Fruit fly (Drosophila melanogaster) whole organism: ENCODE results near the gene Sclp.

Experiments used
- CG8478 ChIP-seq: fragments of >200 bp; optimal IDR thresholded peaks from 2 replicates; lab custom pipeline; 2018; ENCODE audit warnings: inconsistent platforms
- Dll ChIP-seq: fragments of >200 bp; optimal IDR thresholded peaks from 2 replicates; lab custom pipeline; 2017
- EcR ChIP-seq, 2 experiments: fragments of >200 bp; optimal IDR thresholded peaks; 2 replicates each; lab custom pipeline; 2017; ENCODE audit warnings: missing biosample characterization in 2 of 2, missing genetic modification characterization in 2 of 2, missing genetic modification reagents in 2 of 2
- pan ChIP-seq: fragments of >200 bp; optimal IDR thresholded peaks from 2 replicates; lab custom pipeline; 2017
- psq ChIP-seq: fragments of >200 bp; optimal IDR thresholded peaks from 2 replicates; lab custom pipeline; 2017
- usp ChIP-seq: fragments of >200 bp; optimal IDR thresholded peaks from 2 replicates; lab custom pipeline; 2017; ENCODE audit warnings: missing biosample characterization, missing genetic modification characterization, mixed read lengths

Gene Sclp

dm6 chrX:11894198-11894597 lies 30.3 kb downstream of the Sclp start:
- TF ChIP-seq CG8478 (lab: Kevin White, UChicago) (no peak), Dll (lab: Kevin White, UChicago) (no peak), usp (GFP tag; lab: Kevin White, UChicago) (no peak), pan (no peak), psq (lab: Kevin White, UChicago) (no peak), EcR (GFP tag; optimal IDR thresholded peaks at IDR 0.05; lab: Kevin White, UChicago) (no peak)

DNA sequence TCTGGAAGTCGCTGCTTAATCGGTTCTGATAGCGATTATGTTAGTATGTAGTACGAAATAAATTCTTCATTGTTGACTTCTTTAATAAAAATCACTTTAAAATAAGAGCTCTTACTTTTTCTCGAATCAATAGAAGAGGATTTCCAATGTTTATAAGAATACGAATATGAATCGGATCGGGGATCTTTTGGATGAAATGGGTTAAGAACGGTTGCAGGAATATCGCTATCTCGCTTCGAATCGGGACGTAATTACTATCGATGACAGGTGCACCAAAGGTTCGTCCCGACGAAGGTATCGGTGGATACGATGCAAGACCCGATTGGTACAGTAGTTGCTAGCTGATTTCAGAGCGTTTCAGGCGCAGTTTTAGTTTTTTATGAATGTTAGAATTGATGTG lies 30.8 kb downstream of the Sclp start, which contains the start of gene wisp:
Gene wisp (plus strand): TSS at position 301 of the 400 bp plus-strand sequence.
- no peak for TF ChIP-seq EcR (GFP tag; optimal IDR thresholded peaks at IDR 0.05; lab: Kevin White, UChicago)
- TF ChIP-seq usp (GFP tag; lab: Kevin White, UChicago), result no peak
- no peak for TF ChIP-seq pan
- no peak for TF ChIP-seq Dll (lab: Kevin White, UChicago)
- TF ChIP-seq psq (lab: Kevin White, UChicago), result no peak
- no peak for TF ChIP-seq CG8478 (lab: Kevin White, UChicago)

dm6 chrX:11891682-11892179 lies 32.7 kb downstream of the Sclp start, which contains the start of gene sicily:
Gene sicily (plus strand): TSS chrX:11891732.
- TF ChIP-seq EcR (GFP tag; optimal IDR thresholded peaks at IDR 0.05; lab: Kevin White, UChicago) (no peak), usp (GFP tag; lab: Kevin White, UChicago) (no peak), pan (no peak), psq (lab: Kevin White, UChicago) (no peak), Dll (lab: Kevin White, UChicago) (no peak), CG8478 (lab: Kevin White, UChicago) (no peak)

dm6 chrX:11888142-11888541 lies 36.3 kb downstream of the Sclp start, which contains the start of gene CG1840:
Gene CG1840 (plus strand): TSS chrX:11888352.
- TF ChIP-seq psq (lab: Kevin White, UChicago) (no peak), Dll (lab: Kevin White, UChicago) (no peak), CG8478 (lab: Kevin White, UChicago) (no peak), usp (GFP tag; lab: Kevin White, UChicago) (no peak), EcR (GFP tag; optimal IDR thresholded peaks at IDR 0.05; lab: Kevin White, UChicago) (no peak)

DNA sequence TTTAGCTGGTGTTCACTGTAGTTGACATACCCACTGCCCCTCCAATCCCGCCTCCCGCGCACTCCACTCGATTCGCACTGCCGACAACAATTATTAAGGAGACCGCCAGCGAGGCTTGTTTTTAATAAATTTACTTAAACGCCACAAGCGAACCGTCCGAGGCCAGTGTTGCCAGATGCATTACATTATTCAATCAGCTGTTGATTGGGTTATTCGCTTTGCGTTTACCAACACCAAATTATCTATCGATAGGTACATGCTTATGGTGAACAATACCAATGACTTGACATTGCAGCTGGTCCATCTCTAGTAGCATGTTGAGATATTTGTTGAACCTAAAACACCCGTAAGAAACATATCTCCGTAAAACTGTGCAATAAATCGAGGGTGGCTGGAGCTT lies 37.5 kb downstream of the Sclp start, which contains the start of the genes CG10353 and SelG:
Gene CG10353 (minus strand): TSS at position 187 of the 400 bp plus-strand sequence.
Gene SelG (plus strand): TSS at position 309 of the 400 bp plus-strand sequence.
- no peak for TF ChIP-seq EcR (GFP tag; optimal IDR thresholded peaks at IDR 0.05; lab: Kevin White, UChicago)
- TF ChIP-seq pan, result no peak
- TF ChIP-seq psq (lab: Kevin White, UChicago), result no peak
- TF ChIP-seq usp (GFP tag; lab: Kevin White, UChicago), result no peak
- no peak for TF ChIP-seq Dll (lab: Kevin White, UChicago)
- no peak for TF ChIP-seq CG8478 (lab: Kevin White, UChicago)

DNA sequence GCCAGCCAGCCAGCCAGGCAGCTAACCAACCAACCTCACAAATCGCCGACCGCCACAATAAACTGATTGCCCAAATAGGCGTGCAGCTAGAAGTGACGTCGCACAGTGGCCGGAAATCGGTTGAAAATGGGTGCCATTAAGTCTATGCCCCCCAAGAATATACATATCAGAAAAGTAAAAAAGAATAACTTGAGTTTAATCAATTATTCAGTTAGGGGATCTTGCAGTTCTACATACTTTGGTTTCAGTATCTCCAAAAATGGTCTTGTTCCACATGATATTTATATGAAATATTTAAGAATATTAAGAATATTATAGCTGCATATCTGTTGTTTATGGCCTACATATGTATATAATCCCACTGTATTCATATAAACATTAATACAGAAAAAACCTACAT lies 39.1 kb downstream of the Sclp start:
- TF ChIP-seq usp (GFP tag; lab: Kevin White, UChicago), result no peak
- TF ChIP-seq pan, result no peak
- TF ChIP-seq Dll (lab: Kevin White, UChicago), result no peak
- TF ChIP-seq psq (lab: Kevin White, UChicago), result no peak
- no peak for TF ChIP-seq CG8478 (lab: Kevin White, UChicago)
- no peak for TF ChIP-seq EcR (GFP tag; optimal IDR thresholded peaks at IDR 0.05; lab: Kevin White, UChicago)

DNA sequence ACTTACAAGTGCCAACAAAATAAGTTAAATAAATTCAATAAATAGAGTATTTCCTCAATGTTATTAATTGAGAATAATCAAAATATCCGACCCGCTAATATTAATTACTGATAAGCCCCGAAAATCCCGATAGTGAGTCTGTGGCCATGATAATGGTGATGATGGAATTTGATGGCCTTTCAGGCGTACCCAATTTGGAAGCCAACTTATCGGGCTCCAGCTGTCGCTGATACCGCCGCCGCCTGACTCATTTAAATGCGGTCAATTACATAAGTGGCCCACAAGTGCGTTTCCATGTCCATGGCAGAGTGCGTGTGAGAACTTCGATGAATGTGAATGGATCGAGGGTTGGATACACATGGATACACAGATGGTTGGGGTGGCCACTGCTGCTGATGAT lies 40.3 kb downstream of the Sclp start:
- TF ChIP-seq CG8478 (lab: Kevin White, UChicago) (no peak), pan (no peak), EcR (GFP tag; optimal IDR thresholded peaks at IDR 0.05; lab: Kevin White, UChicago) (no peak), psq (lab: Kevin White, UChicago) (no peak), usp (GFP tag; lab: Kevin White, UChicago) (no peak), Dll (lab: Kevin White, UChicago) (no peak)

DNA sequence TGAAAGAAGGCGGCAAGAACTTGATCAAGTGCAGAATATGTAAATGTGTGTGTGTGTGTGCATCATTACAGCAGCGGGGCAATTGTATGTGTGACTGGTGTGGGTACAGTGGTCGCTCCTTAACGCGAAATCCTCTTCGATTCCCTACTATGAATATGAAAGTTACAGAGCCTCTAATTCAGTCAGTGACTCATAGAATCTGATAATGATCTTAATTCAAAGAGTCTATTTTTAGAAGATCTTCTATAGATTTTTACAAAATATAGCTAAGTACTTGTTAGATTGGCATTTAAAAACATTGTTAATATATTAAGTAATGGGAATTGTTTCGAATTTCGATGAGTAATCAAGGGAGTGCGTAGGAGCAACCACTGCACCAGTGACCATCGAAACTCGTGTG lies 42.0 kb downstream of the Sclp start:
- no peak for TF ChIP-seq Dll (lab: Kevin White, UChicago)
- no peak for TF ChIP-seq CG8478 (lab: Kevin White, UChicago)
- TF ChIP-seq psq (lab: Kevin White, UChicago), result no peak
- TF ChIP-seq EcR (GFP tag; optimal IDR thresholded peaks at IDR 0.05; lab: Kevin White, UChicago), result no peak
- TF ChIP-seq pan, result no peak
- TF ChIP-seq usp (GFP tag; lab: Kevin White, UChicago), result no peak

DNA sequence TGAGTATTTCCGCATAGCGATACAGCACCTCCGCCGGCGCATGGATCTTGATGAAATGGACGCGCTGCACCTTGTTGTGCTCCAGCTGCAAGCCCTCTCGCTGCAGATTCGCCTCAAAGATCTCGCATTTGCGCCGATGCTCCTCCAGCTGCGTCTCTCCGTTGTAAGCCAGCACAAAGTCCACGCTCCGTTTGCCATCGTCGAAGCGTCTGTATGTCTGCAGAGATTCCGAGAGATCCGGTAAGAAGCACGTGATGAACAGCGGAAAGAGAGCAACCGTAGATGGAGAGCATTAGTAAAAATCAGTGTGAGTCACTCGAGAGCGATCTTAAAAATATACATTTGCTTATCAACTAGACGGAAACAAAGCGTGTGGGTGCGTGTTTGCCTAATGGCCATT lies 42.8 kb downstream of the Sclp start:
- TF ChIP-seq pan, result no peak
- no peak for TF ChIP-seq CG8478 (lab: Kevin White, UChicago)
- TF ChIP-seq usp (GFP tag; lab: Kevin White, UChicago), result no peak
- TF ChIP-seq Dll (lab: Kevin White, UChicago), result no peak
- TF ChIP-seq psq (lab: Kevin White, UChicago), result no peak
- no peak for TF ChIP-seq EcR (GFP tag; optimal IDR thresholded peaks at IDR 0.05; lab: Kevin White, UChicago)

dm6 chrX:11877165-11877564 lies 47.3 kb downstream of the Sclp start, which contains the start of gene CG10352:
Gene CG10352 (minus strand): TSS chrX:11877168.
- TF ChIP-seq usp (GFP tag; lab: Kevin White, UChicago) (no peak), EcR (GFP tag; optimal IDR thresholded peaks at IDR 0.05; lab: Kevin White, UChicago) (no peak), Dll (lab: Kevin White, UChicago) (no peak), psq (lab: Kevin White, UChicago) (no peak), CG8478 (lab: Kevin White, UChicago) (no peak), pan (no peak)

DNA sequence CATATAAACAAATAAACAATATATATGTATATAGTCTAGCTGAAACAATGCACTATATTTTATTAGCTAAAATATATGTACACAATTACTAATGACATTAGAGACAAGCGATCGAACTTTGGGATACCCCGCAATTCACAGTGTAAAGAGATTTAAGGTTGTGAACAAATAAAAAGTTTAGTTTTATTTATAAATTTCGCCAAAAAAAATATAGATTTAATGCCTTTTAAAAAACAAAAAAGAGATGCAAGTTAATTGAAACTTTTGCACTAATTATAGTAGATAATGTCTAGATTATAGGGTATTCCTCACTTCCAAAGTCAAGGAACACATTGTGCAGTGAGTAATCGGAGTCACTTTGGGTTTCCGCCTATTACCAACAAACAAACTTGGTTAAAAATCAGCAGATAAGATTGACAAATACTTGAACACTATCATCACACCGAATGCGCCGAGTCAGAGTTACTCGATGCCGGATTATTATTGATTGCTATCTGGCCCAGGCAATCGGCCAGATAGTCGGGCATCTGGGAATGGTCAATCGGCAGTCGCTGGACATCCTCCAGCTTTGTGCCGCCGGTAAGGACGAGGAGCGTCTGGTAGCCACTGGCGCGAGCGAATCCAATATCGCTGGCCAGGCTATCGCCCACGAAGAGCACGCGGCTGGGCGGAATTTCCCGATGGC lies 49.2 kb downstream of the Sclp start:
- TF ChIP-seq EcR (GFP tag; optimal IDR thresholded peaks at IDR 0.05; lab: Kevin White, UChicago) (no peak), psq (lab: Kevin White, UChicago) (no peak), usp (GFP tag; lab: Kevin White, UChicago) (no peak), Dll (lab: Kevin White, UChicago) (no peak), pan (no peak), CG8478 (lab: Kevin White, UChicago) (no peak)
